Worm (Caenorhabditis elegans): ENCODE measurements around the gene algn-9.

algn-9 gene

ce11 chrII:10545924-10546783 is 38.0 kb upstream of the algn-9 start (continued):
- TF ChIP-seq egl-43 (GFP tag; IDR thresholded peaks at IDR 0.05), result peak; percentile 62; the same call in 1 of the 2 replicates
- TF ChIP-seq madf-5 (GFP tag; IDR thresholded peaks at IDR 0.05), result 0 out of 4 replicates have a peak, but pooled peaks of 1 of the 2 experiments have one; percentile 15
- TF ChIP-seq nhr-25 (tag; optimal IDR thresholded peaks at IDR 0.05; ENCODE audit: borderline replicate concordance, insufficient read depth), result no peak
- peak; percentile 26 for TF ChIP-seq mes-2 (tag; optimal IDR thresholded peaks at IDR 0.05; ENCODE audit: poor library complexity, severe bottlenecking)
- no peak for TF ChIP-seq Y105C5A.15 (GFP tag; IDR thresholded peaks at IDR 0.05)
- TF ChIP-seq F37D6.2 (tag; optimal IDR thresholded peaks at IDR 0.05), result no peak

ce11 chrII:10546784-10547087 is 37.4 kb upstream of the algn-9 start:
- TF ChIP-seq unc-62 (GFP tag; optimal IDR thresholded peaks at IDR 0.05 in 1 of 2), result peak in 1 of 2 experiments; percentile 69
- no peak for TF ChIP-seq unc-62 (tag; optimal IDR thresholded peaks at IDR 0.05)
- peak; percentile 22 for TF ChIP-seq nhr-77 (tag; optimal IDR thresholded peaks at IDR 0.05)
- TF ChIP-seq F49E8.2 (tag; optimal IDR thresholded peaks at IDR 0.05; ENCODE audit: borderline replicate concordance), result no peak
- TF ChIP-seq Y105C5A.15 (GFP tag; IDR thresholded peaks at IDR 0.05), result no peak
- no peak for TF ChIP-seq zip-11 (GFP tag; IDR thresholded peaks at IDR 0.05)
- peak; percentile 57 for TF ChIP-seq ama-1 (optimal IDR thresholded peaks at IDR 0.05)
- no peak for TF ChIP-seq snpc-1.2 (GFP tag; IDR thresholded peaks at IDR 0.05)
- peak; percentile 21 for TF ChIP-seq lin-13 (GFP tag; optimal IDR thresholded peaks at IDR 0.05)
- peak; percentile 18 for TF ChIP-seq mep-1 (tag; optimal IDR thresholded peaks at IDR 0.05)
- TF ChIP-seq lsy-2 (tag; optimal IDR thresholded peaks at IDR 0.05), result peak in 1 of 2 experiments; percentile 19
- peak; percentile 20 for TF ChIP-seq nhr-25 (tag; optimal IDR thresholded peaks at IDR 0.05; ENCODE audit: borderline replicate concordance, insufficient read depth)
- TF ChIP-seq T20F7.1 (GFP tag; optimal IDR thresholded peaks at IDR 0.05), result peak; percentile 39

ce11 chrII:10547311-10547710 is 36.8 kb upstream of the algn-9 start:
- TF ChIP-seq hmg-1.1 (GFP tag; IDR thresholded peaks at IDR 0.05) (peak; percentile 42), dmd-9 (GFP tag; IDR thresholded peaks at IDR 0.05) (0 out of 2 replicates have a peak, but pooled peaks have one; percentile 47), ceh-44 (GFP tag; IDR thresholded peaks at IDR 0.05) (no peak), zfp-3 (GFP tag; conservative IDR thresholded peaks at IDR 0.05) (peak; percentile 69), egl-43 (GFP tag; IDR thresholded peaks at IDR 0.05) (peak; percentile 85), zfp-2 (tag; optimal IDR thresholded peaks at IDR 0.05) (no peak), lim-7 (GFP tag; IDR thresholded peaks at IDR 0.05) (peak; percentile 54), dmd-6 (GFP tag; IDR thresholded peaks at IDR 0.05) (peak; percentile 31; the same call in 1 of the 2 replicates), zip-2 (tag; optimal IDR thresholded peaks at IDR 0.05) (no peak), dmd-8 (GFP tag; IDR thresholded peaks at IDR 0.05) (peak; percentile 81), nhr-11 (tag; optimal IDR thresholded peaks at IDR 0.05) (no peak), ZK546.5 (tag; optimal IDR thresholded peaks at IDR 0.05) (no peak), gei-8 (GFP tag; optimal IDR thresholded peaks at IDR 0.05) (peak; percentile 3), ceh-32 (tag; optimal IDR thresholded peaks at IDR 0.05; ENCODE audit: poor library complexity) (no peak), Y5F2A.4 (GFP tag; optimal IDR thresholded peaks at IDR 0.05) (no peak), snpc-4 (tag; optimal IDR thresholded peaks at IDR 0.05) (no peak), mxl-3 (GFP tag; optimal IDR thresholded peaks at IDR 0.05) (peak; percentile 77), mes-2 (tag; optimal IDR thresholded peaks at IDR 0.05; ENCODE audit: poor library complexity, severe bottlenecking) (no peak), hlh-11 (tag; optimal IDR thresholded peaks at IDR 0.05) (no peak), lin-1 (GFP tag; IDR thresholded peaks at IDR 0.05) (0 out of 2 replicates have a peak, but pooled peaks have one; percentile 7), vab-7 (GFP tag; IDR thresholded peaks at IDR 0.05) (peak; percentile 31; the same call in 1 of the 2 replicates), sdz-12 (GFP tag; optimal IDR thresholded peaks at IDR 0.05) (no peak), madf-9 (GFP tag; conservative IDR thresholded peaks at IDR 0.05) (peak; percentile 26; the same call in 1 of the 2 replicates), tra-1 (GFP tag; IDR thresholded peaks at IDR 0.05) (peak; percentile 39; the same call in 1 of the 2 replicates), T20F7.1 (GFP tag; optimal IDR thresholded peaks at IDR 0.05) (no peak), pha-4 (GFP tag; IDR thresholded peaks at IDR 0.05) (peak; percentile 68), pha-4 (tag; optimal IDR thresholded peaks at IDR 0.05) (no peak), daf-8 (GFP tag; IDR thresholded peaks at IDR 0.05) (no peak), hif-1 (tag; optimal IDR thresholded peaks at IDR 0.05) (peak in 1 of 2 experiments; percentile 55), T26A8.4 (GFP tag; IDR thresholded peaks at IDR 0.05) (peak; percentile 50), mdl-1 (tag; optimal IDR thresholded peaks at IDR 0.05) (no peak)

Measured in whole organism, L4 larva.